Fruit fly (Drosophila melanogaster): Measurements from ENCODE around the gene Hsp68.

DNA sequence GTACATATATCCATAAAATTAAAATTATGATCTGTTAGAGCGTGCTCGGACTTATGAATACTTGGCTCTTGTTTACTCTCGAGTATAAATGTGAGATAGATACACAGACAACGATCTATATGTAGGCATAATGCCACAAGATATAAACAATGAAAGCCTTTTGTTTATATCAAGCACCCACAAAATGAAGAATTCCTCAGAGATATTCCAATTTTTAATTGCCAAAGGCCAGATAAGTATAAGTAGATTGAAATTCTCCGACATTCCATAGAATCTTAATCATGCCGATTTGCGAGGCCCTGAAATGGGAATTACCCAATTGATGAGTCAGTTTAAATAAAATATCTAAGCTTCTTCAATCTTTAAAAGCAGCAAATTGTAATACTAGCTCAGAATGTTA is 35.2 kb downstream of the Hsp68 start:
- TF ChIP-seq net (GFP tag; optimal IDR thresholded peaks at IDR 0.05) = no peak
- TF ChIP-seq dsx (GFP tag; optimal IDR thresholded peaks at IDR 0.05; ENCODE audit: poor library complexity, severe bottlenecking) = no peak
- TF ChIP-seq Sox14 (GFP tag; optimal IDR thresholded peaks at IDR 0.05) = no peak
- TF ChIP-seq CG10631 (GFP tag; optimal IDR thresholded peaks at IDR 0.05) = no peak
- TF ChIP-seq Blimp-1 (GFP tag; optimal IDR thresholded peaks at IDR 0.05) = no peak
- no peak for TF ChIP-seq CG6792 (GFP tag; optimal IDR thresholded peaks at IDR 0.05)
- TF ChIP-seq CG3919 (GFP tag; optimal IDR thresholded peaks at IDR 0.05) = no peak

Measured in whole organism, prepupa.